Worm (Caenorhabditis elegans): ENCODE results near the gene pgam-5.
A peak's percentile ranks its signal among the peaks of the same experiment; 100 is the strongest.

Gene pgam-5

ce11 chrII:7618212-7618611, 19.7 kb upstream of the pgam-5 start:
- TF ChIP-seq him-1 (tag; optimal IDR thresholded peaks at IDR 0.05) (peak; percentile 2), ztf-6 (GFP tag; IDR thresholded peaks at IDR 0.05) (no peak), nhr-80 (tag; optimal IDR thresholded peaks at IDR 0.05) (peak; percentile 52), F49E8.2 (tag; optimal IDR thresholded peaks at IDR 0.05; ENCODE audit: insufficient read depth) (no peak), sea-2 (GFP tag; IDR thresholded peaks at IDR 0.05) (no peak)

ce11 chrII:7616141-7616540, 17.6 kb upstream of the pgam-5 start, which contains the start of gene cdc-42:
Gene cdc-42 (plus strand): TSS chrII:7616452.
- no peak for TF ChIP-seq lin-54 (GFP tag; optimal IDR thresholded peaks at IDR 0.05)
- TF ChIP-seq cebp-1 (GFP tag; IDR thresholded peaks at IDR 0.05) = peak; percentile 72
- peak; percentile 94 for TF ChIP-seq cebp-1 (tag; optimal IDR thresholded peaks at IDR 0.05)

ce11 chrII:7615318-7615891, 16.9 kb upstream of the pgam-5 start:
- TF ChIP-seq nhr-27 (tag; optimal IDR thresholded peaks at IDR 0.05) = no peak
- TF ChIP-seq unc-130 (GFP tag; optimal IDR thresholded peaks at IDR 0.05) = no peak
- TF ChIP-seq hmg-1.2 (GFP tag; IDR thresholded peaks at IDR 0.05) = peak; percentile 94
- no peak for TF ChIP-seq D2030.7 (GFP tag; IDR thresholded peaks at IDR 0.05)
- no peak for TF ChIP-seq hsf-1 (GFP tag; IDR thresholded peaks at IDR 0.05)
- peak in 1 of 3 experiments; percentile 14 for TF ChIP-seq lin-35 (GFP tag; optimal IDR thresholded peaks at IDR 0.05)
- no peak for TF ChIP-seq mcd-1 (GFP tag; IDR thresholded peaks at IDR 0.05)
- TF ChIP-seq cebp-1 (GFP tag; IDR thresholded peaks at IDR 0.05) = no peak
- TF ChIP-seq cebp-1 (tag; optimal IDR thresholded peaks at IDR 0.05) = peak; percentile 2
- no peak for TF ChIP-seq nhr-120 (GFP tag; IDR thresholded peaks at IDR 0.05)
- no peak for TF ChIP-seq dpl-1 (GFP tag; optimal IDR thresholded peaks at IDR 0.05)
- TF ChIP-seq ceh-27 (GFP tag; optimal IDR thresholded peaks at IDR 0.05) = no peak
- TF ChIP-seq mes-4 (tag; optimal IDR thresholded peaks at IDR 0.05) = no peak
- no peak for TF ChIP-seq ceh-100 (GFP tag; IDR thresholded peaks at IDR 0.05)
- TF ChIP-seq madf-6 (GFP tag; IDR thresholded peaks at IDR 0.05) = peak; percentile 33; the same call in 1 of the 2 replicates
- TF ChIP-seq lin-26 (GFP tag; IDR thresholded peaks at IDR 0.05) = no peak; the same call in 1 of the 2 replicates
- TF ChIP-seq cebp-2 (GFP tag; IDR thresholded peaks at IDR 0.05) = no peak
- peak; percentile 16 for TF ChIP-seq tbp1 (GFP tag; optimal IDR thresholded peaks at IDR 0.05)
- TF ChIP-seq gei-17 (GFP tag; optimal IDR thresholded peaks at IDR 0.05) = no peak
- TF ChIP-seq ekl-4 (GFP tag; IDR thresholded peaks at IDR 0.05) = no peak
- no peak for TF ChIP-seq ama-1 (optimal IDR thresholded peaks at IDR 0.05)
- no peak for TF ChIP-seq ama-1 (GFP tag; optimal IDR thresholded peaks at IDR 0.05)
- no peak for TF ChIP-seq him-1 (tag; optimal IDR thresholded peaks at IDR 0.05)
- TF ChIP-seq pbrm-1 (GFP tag; IDR thresholded peaks at IDR 0.05) = 0 out of 2 replicates have a peak, but pooled peaks have one; percentile 23
- no peak for TF ChIP-seq B0336.3 (GFP tag; IDR thresholded peaks at IDR 0.05)
- TF ChIP-seq Y53G8AR.9 (GFP tag; conservative IDR thresholded peaks at IDR 0.05) = no peak
- no peak for TF ChIP-seq lsy-27 (tag; optimal IDR thresholded peaks at IDR 0.05; ENCODE audit: borderline replicate concordance, insufficient read depth)
- TF ChIP-seq F37B4.10 (GFP tag; IDR thresholded peaks at IDR 0.05) = no peak
- no peak for TF ChIP-seq C17E4.6 (GFP tag; IDR thresholded peaks at IDR 0.05)
- TF ChIP-seq xnd-1 (tag; optimal IDR thresholded peaks at IDR 0.05) = no peak
- TF ChIP-seq madf-3 (GFP tag; IDR thresholded peaks at IDR 0.05) = peak; percentile 92
- TF ChIP-seq dox-1 (GFP tag; IDR thresholded peaks at IDR 0.05) = peak; percentile 47
- TF ChIP-seq egl-18 (GFP tag; IDR thresholded peaks at IDR 0.05) = no peak
- no peak for TF ChIP-seq chd-7 (tag; optimal IDR thresholded peaks at IDR 0.05)
- no peak for TF ChIP-seq attf-3 (GFP tag; conservative IDR thresholded peaks at IDR 0.05)
- no peak for TF ChIP-seq ceh-91 (GFP tag; IDR thresholded peaks at IDR 0.05)
- TF ChIP-seq snpc-1.3 (tag; optimal IDR thresholded peaks at IDR 0.05; ENCODE audit: insufficient read depth) = no peak
- no peak for TF ChIP-seq B0261.1 (tag; optimal IDR thresholded peaks at IDR 0.05)
- no peak for TF ChIP-seq ceh-40 (GFP tag; IDR thresholded peaks at IDR 0.05)
- TF ChIP-seq nhr-179 (tag; optimal IDR thresholded peaks at IDR 0.05) = no peak
- no peak for TF ChIP-seq C06A6.2 (GFP tag; conservative IDR thresholded peaks at IDR 0.05)
